Worm (Caenorhabditis elegans): ENCODE data around the gene tra-1.

DNA sequence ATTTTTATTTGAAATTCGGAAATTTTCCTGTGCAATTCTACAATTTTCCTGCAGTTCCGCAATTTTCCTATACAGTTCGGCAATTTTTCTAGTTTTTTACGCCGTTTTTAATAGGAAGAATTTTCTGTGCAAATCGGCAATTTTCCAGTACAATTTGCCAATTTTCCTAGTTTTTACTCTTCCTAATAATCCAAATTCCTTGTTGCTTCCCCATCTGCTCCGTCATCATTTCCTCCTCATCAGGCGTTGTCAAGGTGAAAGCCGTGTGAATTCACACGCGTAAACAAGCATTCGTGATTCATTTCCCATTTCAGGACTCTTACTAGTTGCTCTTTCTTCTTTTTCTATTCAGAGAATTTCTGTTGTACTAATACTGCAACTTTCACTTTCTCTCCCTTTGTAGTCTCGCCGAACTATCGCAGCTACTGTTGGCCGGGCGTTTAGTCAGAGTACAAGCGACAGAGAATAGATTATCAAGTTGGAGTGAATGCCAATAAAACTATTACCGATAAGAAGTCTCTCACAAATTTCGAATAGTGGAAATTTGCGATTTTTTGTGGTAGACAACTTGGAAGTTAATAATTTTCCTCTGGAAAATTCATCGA lies 46.7 kb upstream of the tra-1 start:
- TF ChIP-seq flt-1 (GFP tag; IDR thresholded peaks at IDR 0.05) (no peak), ama-1 (optimal IDR thresholded peaks at IDR 0.05) (no peak), B0310.2 (tag; optimal IDR thresholded peaks at IDR 0.05) (no peak), ceh-13 (GFP tag; optimal IDR thresholded peaks at IDR 0.05) (no peak), aly-1 (tag; optimal IDR thresholded peaks at IDR 0.05) (no peak), hmbx-1 (tag; optimal IDR thresholded peaks at IDR 0.05) (no peak), ets-7 (tag; optimal IDR thresholded peaks at IDR 0.05) (no peak)

All from whole organism, early embryonic.